Worm (Caenorhabditis elegans): Measurements from ENCODE around the gene C50C3.1.

Gene C50C3.1

DNA sequence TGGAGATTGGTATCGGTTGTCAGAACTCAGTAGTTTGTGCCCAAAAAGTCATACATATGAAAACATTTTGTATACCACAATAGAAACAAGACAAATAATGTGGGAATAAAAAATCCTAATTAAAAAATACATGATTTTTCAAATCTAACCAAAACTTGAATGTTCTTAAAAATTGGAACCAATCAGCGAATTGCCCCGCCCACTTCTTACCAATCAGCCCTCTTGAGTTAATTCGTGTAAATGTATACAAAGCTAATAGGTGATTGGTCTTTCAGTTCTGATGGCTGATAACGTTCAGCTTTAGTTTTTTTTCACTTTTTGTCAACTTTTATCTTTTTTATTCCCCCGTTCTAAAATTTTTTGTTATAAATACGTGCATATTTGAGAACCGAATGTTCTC is 16.5 kb upstream of the C50C3.1 start:
- TF ChIP-seq fos-1 (tag; optimal IDR thresholded peaks at IDR 0.05) (no peak), dpl-1 (GFP tag; optimal IDR thresholded peaks at IDR 0.05) (no peak), dmd-8 (GFP tag; IDR thresholded peaks at IDR 0.05) (no peak), nhr-6 (tag; optimal IDR thresholded peaks at IDR 0.05) (no peak), ZK337.2 (GFP tag; IDR thresholded peaks at IDR 0.05) (no peak), unc-62 (GFP tag; optimal IDR thresholded peaks at IDR 0.05 in 1 of 2) (no peak), unc-62 (tag; optimal IDR thresholded peaks at IDR 0.05) (no peak), nhr-42 (GFP tag; IDR thresholded peaks at IDR 0.05) (no peak), aha-1 (tag) (no peak), lin-1 (GFP tag; IDR thresholded peaks at IDR 0.05) (no peak), daf-8 (GFP tag; IDR thresholded peaks at IDR 0.05) (no peak)

DNA sequence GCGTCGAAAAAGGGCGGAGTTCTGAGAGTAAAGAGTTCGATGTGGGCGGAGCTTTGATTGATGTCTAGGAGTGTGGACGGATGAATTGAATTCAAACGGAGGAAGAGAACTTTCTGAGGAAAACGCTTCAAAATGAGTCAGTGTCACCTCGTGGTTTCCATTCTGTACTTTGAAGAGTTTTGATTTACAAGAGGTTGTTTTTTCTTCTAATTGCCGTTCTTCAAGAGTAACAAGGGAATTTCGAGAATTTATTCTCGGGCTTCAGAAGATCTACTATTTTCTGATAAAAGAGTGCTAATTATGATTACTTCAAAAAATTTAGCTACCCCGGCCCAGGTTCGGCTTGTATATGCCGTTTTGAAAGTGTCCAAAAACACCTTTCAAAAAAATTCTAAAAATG is 15.5 kb upstream of the C50C3.1 start, which contains the start of gene C50C3.12:
Gene C50C3.12 (plus strand): TSS at position 301 of the 400 bp plus-strand sequence.
- no peak for TF ChIP-seq mxl-2 (GFP tag; conservative IDR thresholded peaks at IDR 0.05)
- peak; percentile 0 for TF ChIP-seq fkh-10 (GFP tag; optimal IDR thresholded peaks at IDR 0.05)
- TF ChIP-seq ctbp-1 (GFP tag; IDR thresholded peaks at IDR 0.05), result no peak

DNA sequence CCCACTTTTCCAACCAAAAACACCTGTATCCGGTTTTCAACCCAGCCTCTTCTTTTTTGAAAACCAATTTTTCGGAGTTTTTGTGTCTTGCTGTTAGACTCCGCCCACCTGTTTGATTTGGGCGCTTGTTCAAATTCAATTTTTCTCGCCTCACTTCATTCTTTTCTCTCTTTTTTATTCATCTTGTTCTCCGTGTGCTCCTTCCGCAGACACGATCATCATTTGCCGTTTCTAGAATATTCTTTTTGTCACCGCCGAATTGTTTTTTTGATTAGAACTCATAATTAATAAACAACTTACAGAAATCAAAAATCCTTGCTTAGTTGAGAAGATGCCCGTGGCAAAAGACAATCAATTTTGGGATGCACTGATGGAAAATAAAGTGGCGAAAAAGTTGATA is 12.9 kb upstream of the C50C3.1 start, which contains the start of gene C50C3.5:
Gene C50C3.5 (plus strand): TSS at position 301 of the 400 bp plus-strand sequence.
- TF ChIP-seq ces-1 (GFP tag; optimal IDR thresholded peaks at IDR 0.05) (peak; percentile 39), lin-15B (tag; optimal IDR thresholded peaks at IDR 0.05) (no peak)

DNA sequence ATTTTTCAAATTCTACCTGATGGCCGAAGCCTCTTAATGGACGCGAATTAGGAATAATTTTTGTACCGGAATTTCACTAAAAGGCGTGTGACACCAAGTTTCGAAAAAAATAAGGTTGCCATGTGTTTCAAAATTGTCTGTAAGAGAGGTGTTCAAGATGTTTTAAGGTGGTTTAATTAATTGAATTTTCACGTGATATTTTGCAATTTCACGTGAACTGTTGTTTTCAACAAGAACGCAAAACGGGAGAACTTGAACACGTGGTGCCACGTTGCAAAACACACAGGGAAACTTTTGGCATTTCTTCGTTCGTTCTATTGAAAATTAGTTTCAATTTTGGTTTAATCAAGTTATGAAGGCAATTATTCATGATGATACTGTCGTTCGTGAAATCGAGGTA is 10.2 kb upstream of the C50C3.1 start, which contains the start of gene spc-2:
Gene spc-2 (plus strand): TSS at position 301 of the 400 bp plus-strand sequence.
- TF ChIP-seq daf-12 (tag; optimal IDR thresholded peaks at IDR 0.05) (no peak), mdl-1 (tag; optimal IDR thresholded peaks at IDR 0.05) (no peak), dpl-1 (GFP tag; optimal IDR thresholded peaks at IDR 0.05) (no peak), nhr-41 (GFP tag; IDR thresholded peaks at IDR 0.05) (no peak), ceh-44 (GFP tag; IDR thresholded peaks at IDR 0.05) (no peak), mep-1 (tag; optimal IDR thresholded peaks at IDR 0.05) (no peak), nhr-77 (tag; optimal IDR thresholded peaks at IDR 0.05) (no peak), ZK337.2 (GFP tag; IDR thresholded peaks at IDR 0.05) (no peak), F49E8.2 (tag; optimal IDR thresholded peaks at IDR 0.05; ENCODE audit: borderline replicate concordance) (no peak), mxl-3 (GFP tag; optimal IDR thresholded peaks at IDR 0.05) (no peak), tag-97 (GFP tag; IDR thresholded peaks at IDR 0.05) (no peak), unc-62 (GFP tag; optimal IDR thresholded peaks at IDR 0.05 in 1 of 2) (no peak), unc-62 (tag; optimal IDR thresholded peaks at IDR 0.05) (no peak), T20F7.1 (GFP tag; optimal IDR thresholded peaks at IDR 0.05) (no peak)

DNA sequence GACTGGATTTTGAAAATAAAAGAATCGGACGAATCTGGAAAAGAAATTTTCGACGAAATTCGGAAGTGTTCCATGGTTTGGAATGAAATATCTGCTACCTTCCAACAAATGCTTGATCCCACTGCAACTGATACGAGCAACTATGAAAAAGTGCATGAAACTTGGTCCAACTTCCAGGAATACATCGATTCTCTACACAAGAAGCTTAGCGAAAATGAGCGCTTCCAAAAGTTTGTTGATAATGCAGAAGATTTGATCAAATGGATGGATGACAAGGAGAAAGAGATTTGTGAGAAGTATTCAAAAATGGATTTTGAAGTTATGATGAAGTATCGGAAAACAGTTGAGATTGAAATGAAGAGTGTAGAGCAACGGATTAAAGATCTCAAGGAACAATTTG is 9.2 kb upstream of the C50C3.1 start:
- TF ChIP-seq aha-1 (tag) (peak; percentile 90), ctbp-1 (GFP tag; IDR thresholded peaks at IDR 0.05) (no peak), ztf-11 (tag; optimal IDR thresholded peaks at IDR 0.05) (no peak)

DNA sequence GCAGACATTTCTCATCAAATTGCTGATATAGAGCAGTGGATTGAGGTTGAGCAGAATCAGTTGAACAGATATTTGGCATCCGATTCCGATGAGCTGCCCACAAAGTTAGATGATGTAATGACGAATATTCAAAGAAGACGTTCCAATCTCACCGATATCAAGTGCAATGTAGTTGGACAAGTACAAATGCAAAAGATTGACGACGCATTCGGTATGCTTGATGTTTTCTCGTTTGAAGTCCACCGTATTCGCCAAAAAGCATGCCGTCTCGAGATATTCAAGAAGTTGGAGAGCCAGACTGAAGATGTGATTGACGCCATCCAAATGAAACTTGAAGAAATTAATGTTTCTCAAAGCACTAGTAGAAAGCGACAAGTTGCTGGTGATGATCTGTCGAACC is 6.7 kb upstream of the C50C3.1 start:
- TF ChIP-seq unc-62 (GFP tag; optimal IDR thresholded peaks at IDR 0.05 in 1 of 2) (peak in 1 of 2 experiments; percentile 95), unc-62 (tag; optimal IDR thresholded peaks at IDR 0.05) (no peak), ctbp-1 (GFP tag; IDR thresholded peaks at IDR 0.05) (no peak)

DNA sequence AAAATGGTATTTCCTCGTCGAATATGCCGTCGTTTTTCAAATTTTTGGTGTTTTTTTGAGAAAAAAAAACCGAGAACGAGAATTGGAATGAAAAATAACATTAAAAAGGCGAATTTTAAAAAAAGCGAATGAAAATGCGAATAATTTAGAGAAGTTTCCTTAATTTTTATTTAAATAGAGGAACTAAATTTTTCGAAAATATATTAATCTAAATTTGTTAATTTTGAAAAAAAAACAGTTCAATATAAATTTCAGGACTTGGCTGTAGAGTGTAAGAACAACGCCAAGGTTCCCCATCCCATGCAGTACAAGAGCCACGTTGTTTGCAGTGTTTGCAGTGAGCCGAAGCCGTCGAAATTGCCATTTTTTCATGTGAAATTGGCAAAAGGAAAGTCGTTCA is 1.3 kb upstream of the C50C3.1 start, which contains the start of gene C50C3.19:
Gene C50C3.19 (plus strand): TSS at position 301 of the 400 bp plus-strand sequence.
- TF ChIP-seq spr-3 (GFP tag; optimal IDR thresholded peaks at IDR 0.05) (no peak), aha-1 (tag) (no peak), zfp-3 (GFP tag; conservative IDR thresholded peaks at IDR 0.05) (no peak), attf-4 (tag; optimal IDR thresholded peaks at IDR 0.05) (no peak), hlh-11 (tag; optimal IDR thresholded peaks at IDR 0.05) (no peak), mdl-1 (tag; optimal IDR thresholded peaks at IDR 0.05) (no peak), lin-1 (GFP tag; IDR thresholded peaks at IDR 0.05) (no peak)
